Worm (Caenorhabditis elegans): ENCODE results near the gene atx-3.
"Not testable (repeated sequence)": the region's sequence is repeated elsewhere in the genome, so short reads cannot be mapped to it uniquely, and the experiment has no call there.

ce11 chrV:15590183-15590667, 13.0 kb upstream of the atx-3 start, which contains the start of gene F28F8.7:
- TF ChIP-seq nhr-12 (tag; optimal IDR thresholded peaks at IDR 0.05); pag-3 (tag; optimal IDR thresholded peaks at IDR 0.05; ENCODE audit: borderline replicate concordance, insufficient read depth): not testable (repeated sequence)
- peak; percentile 35 for TF ChIP-seq nhr-77 (tag; optimal IDR thresholded peaks at IDR 0.05)

Measured in whole organism, L1 larva.